Worm (Caenorhabditis elegans): Measurements from ENCODE around the gene flp-5.

flp-5 gene

ce11 chrX:8550099-8550498, 22.0 kb downstream of the flp-5 start:
- no peak for TF ChIP-seq hmbx-1 (tag; optimal IDR thresholded peaks at IDR 0.05)
- no peak for TF ChIP-seq flt-1 (GFP tag; IDR thresholded peaks at IDR 0.05)
- no peak for TF ChIP-seq ceh-13 (GFP tag; optimal IDR thresholded peaks at IDR 0.05)

- TF ChIP-seq tbx-11 (GFP tag; IDR thresholded peaks at IDR 0.05) (0 out of 2 replicates have a peak, but pooled peaks have one; percentile 18), tra-4 (tag; optimal IDR thresholded peaks at IDR 0.05) (no peak), flt-1 (GFP tag; IDR thresholded peaks at IDR 0.05) (no peak), hmg-4 (GFP tag; optimal IDR thresholded peaks at IDR 0.05) (peak; percentile 53), F13C5.2 (tag; optimal IDR thresholded peaks at IDR 0.05) (peak; percentile 31), ama-1 (optimal IDR thresholded peaks at IDR 0.05) (no peak), hmbx-1 (tag; optimal IDR thresholded peaks at IDR 0.05) (no peak), ceh-13 (GFP tag; optimal IDR thresholded peaks at IDR 0.05) (no peak), aly-1 (tag; optimal IDR thresholded peaks at IDR 0.05) (no peak), pes-1 (GFP tag; IDR thresholded peaks at IDR 0.05) (no peak)
These were observed 23.8 kb downstream of the flp-5 start, which contains the start of gene dhhc-14 for ce11 chrX:8551687-8552327. Gene dhhc-14 (plus strand): TSS chrX:8552277.

- no peak for TF ChIP-seq hmbx-1 (tag; optimal IDR thresholded peaks at IDR 0.05)
- TF ChIP-seq scrt-1 (GFP tag; IDR thresholded peaks at IDR 0.05), result no peak
These were observed 26.0 kb downstream of the flp-5 start for ce11 chrX:8554029-8554428.

DNA sequence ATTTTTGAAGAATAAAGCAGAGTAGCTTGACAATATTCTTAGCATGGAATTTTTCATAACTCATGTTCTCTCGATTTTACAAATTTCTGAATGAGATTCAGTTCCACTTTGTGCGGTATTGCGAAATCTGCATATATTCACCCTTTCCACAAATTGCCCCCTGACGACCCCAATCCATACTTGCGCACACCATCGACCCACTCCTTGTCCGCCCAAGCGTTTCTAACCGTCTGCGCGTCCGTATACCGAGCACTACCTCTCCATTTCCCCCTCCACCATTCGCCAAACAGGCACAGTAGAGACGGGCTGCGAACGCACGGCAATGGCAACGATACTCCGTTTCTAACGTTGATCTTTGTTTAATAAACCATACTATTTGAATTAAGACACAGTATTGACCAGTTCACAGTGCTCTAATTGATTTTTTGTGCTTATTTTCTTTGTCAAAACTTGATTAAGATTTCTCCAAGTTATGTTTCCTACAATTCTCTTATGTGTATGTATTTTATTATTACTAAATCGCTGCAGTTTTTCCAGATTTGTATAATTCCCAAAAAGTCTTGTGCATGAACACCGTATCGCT, 28.7 kb downstream of the flp-5 start, which contains the start of gene utx-1:
utx-1 (plus strand) TSS at position 533 of the 583 bp plus-strand sequence.
- TF ChIP-seq scrt-1 (GFP tag; IDR thresholded peaks at IDR 0.05) (no peak), hmg-4 (GFP tag; optimal IDR thresholded peaks at IDR 0.05) (peak; percentile 43), F13C5.2 (tag; optimal IDR thresholded peaks at IDR 0.05) (peak; percentile 45), aly-1 (tag; optimal IDR thresholded peaks at IDR 0.05) (peak; percentile 43)

- TF ChIP-seq tbx-11 (GFP tag; IDR thresholded peaks at IDR 0.05) (no peak), B0310.2 (tag; optimal IDR thresholded peaks at IDR 0.05) (no peak), ama-1 (optimal IDR thresholded peaks at IDR 0.05) (no peak), ets-7 (tag; optimal IDR thresholded peaks at IDR 0.05) (no peak), hnd-1 (tag; optimal IDR thresholded peaks at IDR 0.05) (no peak), sea-1 (GFP tag; conservative IDR thresholded peaks at IDR 0.05) (no peak), F13C5.2 (tag; optimal IDR thresholded peaks at IDR 0.05) (no peak), hmg-4 (GFP tag; optimal IDR thresholded peaks at IDR 0.05) (no peak), aly-1 (tag; optimal IDR thresholded peaks at IDR 0.05) (no peak), tra-4 (tag; optimal IDR thresholded peaks at IDR 0.05) (no peak), tbx-37 (GFP tag; conservative IDR thresholded peaks at IDR 0.05) (no peak), hmbx-1 (tag; optimal IDR thresholded peaks at IDR 0.05) (no peak), flt-1 (GFP tag; IDR thresholded peaks at IDR 0.05) (no peak)
These were observed 34.5 kb downstream of the flp-5 start for ce11 chrX:8562586-8562985.

ce11 chrX:8563663-8564450, 35.8 kb downstream of the flp-5 start:
- TF ChIP-seq sea-1 (GFP tag; conservative IDR thresholded peaks at IDR 0.05), result no peak
- no peak for TF ChIP-seq tbx-37 (GFP tag; conservative IDR thresholded peaks at IDR 0.05)
- TF ChIP-seq ceh-13 (GFP tag; optimal IDR thresholded peaks at IDR 0.05), result no peak
- no peak for TF ChIP-seq pes-1 (GFP tag; IDR thresholded peaks at IDR 0.05)
- no peak for TF ChIP-seq tbx-11 (GFP tag; IDR thresholded peaks at IDR 0.05)

DNA sequence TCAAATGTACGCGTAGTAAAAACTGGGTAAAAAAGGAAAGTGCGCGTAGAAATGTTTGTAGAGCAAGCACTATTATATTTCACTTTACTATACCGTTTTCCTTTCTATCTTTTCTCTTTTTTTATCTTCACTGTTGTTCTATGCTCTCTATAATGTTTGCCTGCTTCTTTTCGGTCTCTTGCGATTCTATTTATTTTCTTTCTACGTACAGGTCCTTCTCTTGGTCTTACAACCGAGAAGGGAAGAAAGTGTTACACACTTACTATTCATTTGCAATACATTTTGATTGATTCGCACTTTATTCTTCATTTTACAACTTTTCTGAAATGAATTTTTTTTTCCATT, 36.4 kb downstream of the flp-5 start:
- TF ChIP-seq sea-1 (GFP tag; conservative IDR thresholded peaks at IDR 0.05), result no peak
- TF ChIP-seq ceh-13 (GFP tag; optimal IDR thresholded peaks at IDR 0.05), result no peak
- no peak for TF ChIP-seq B0310.2 (tag; optimal IDR thresholded peaks at IDR 0.05)
- TF ChIP-seq F13C5.2 (tag; optimal IDR thresholded peaks at IDR 0.05), result no peak
- no peak for TF ChIP-seq ama-1 (optimal IDR thresholded peaks at IDR 0.05)
- TF ChIP-seq ceh-36 (tag; optimal IDR thresholded peaks at IDR 0.05), result no peak
- no peak for TF ChIP-seq hmg-4 (GFP tag; optimal IDR thresholded peaks at IDR 0.05)
- TF ChIP-seq hnd-1 (tag; optimal IDR thresholded peaks at IDR 0.05), result no peak
- no peak for TF ChIP-seq hmbx-1 (tag; optimal IDR thresholded peaks at IDR 0.05)
- TF ChIP-seq flt-1 (GFP tag; IDR thresholded peaks at IDR 0.05), result no peak
- no peak for TF ChIP-seq aly-1 (tag; optimal IDR thresholded peaks at IDR 0.05)
- TF ChIP-seq tbx-37 (GFP tag; conservative IDR thresholded peaks at IDR 0.05), result no peak

DNA sequence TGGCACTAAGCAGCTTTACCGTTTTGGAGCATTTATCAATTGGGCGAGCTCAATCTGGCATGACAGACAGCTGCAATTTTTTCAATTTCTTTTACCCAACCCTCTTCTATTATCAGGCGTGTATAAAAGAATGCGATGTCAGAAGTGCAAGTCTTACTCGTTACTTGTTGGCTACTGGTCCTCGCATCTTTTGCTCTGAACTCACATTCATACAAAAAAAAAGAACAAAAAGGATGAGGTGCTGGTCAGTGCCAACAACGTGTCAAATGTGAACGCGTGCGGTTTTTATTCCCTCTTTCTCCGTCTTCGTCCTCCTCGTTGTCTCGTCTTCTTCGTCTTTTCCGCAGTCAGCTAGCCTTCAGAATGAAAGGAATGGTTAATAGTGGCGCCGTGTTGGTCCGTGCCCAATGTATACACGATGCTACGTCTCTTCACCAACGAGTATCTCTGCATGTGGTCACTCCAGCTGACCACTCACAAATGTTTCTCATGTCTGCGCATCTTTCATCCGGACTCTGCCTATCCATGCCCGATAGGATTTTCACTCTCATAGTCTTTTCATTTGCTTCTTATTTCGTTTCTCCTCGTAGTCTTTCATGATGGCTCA, 37.9 kb downstream of the flp-5 start:
- TF ChIP-seq F13C5.2 (tag; optimal IDR thresholded peaks at IDR 0.05) (peak; percentile 21), ceh-13 (GFP tag; optimal IDR thresholded peaks at IDR 0.05) (no peak), hnd-1 (tag; optimal IDR thresholded peaks at IDR 0.05) (no peak), hmbx-1 (tag; optimal IDR thresholded peaks at IDR 0.05) (no peak), hmg-4 (GFP tag; optimal IDR thresholded peaks at IDR 0.05) (peak; percentile 59), aly-1 (tag; optimal IDR thresholded peaks at IDR 0.05) (no peak)

Measured in whole organism, early embryonic.